Fruit fly (Drosophila melanogaster): ENCODE measurements around the gene CG31516.
A peak's percentile ranks its signal among the peaks of the same experiment; 100 is the strongest.

The CG31516 gene

DNA sequence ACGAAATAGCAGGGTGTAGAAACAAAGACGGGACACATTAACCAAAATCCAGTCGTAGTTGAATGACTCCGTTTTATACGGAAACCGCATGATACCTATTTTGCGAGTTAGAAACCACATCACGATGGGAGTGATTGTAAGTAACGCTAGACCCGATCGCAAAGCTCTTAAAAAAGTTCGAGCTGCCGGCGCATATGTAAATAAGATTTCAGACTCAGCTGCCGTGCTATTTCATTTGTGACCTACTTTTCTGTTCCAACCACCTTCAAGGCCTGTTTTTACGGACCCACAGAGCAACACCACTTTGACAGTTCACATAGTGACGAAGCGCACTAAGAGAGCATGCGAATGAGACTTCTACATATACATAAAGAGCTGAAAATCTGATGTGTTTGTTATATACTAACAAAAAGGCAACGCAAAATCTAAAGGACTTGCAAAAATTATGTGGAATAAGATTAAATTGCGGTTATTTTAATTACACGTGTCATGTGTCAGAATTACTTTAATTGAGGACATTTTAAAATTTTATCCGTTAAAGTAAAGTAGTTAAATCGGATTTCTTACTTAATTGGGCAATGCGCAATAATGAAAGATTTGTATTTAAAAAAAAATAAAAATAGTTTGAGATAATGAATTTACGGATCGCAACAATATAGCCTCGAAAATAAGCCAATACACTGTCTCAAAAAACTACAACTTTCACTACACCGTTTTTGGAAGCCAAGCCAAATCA, 41.0 kb downstream of the CG31516 start:
- no peak for TF ChIP-seq CG12744 (GFP tag; optimal IDR thresholded peaks at IDR 0.05)
- no peak for TF ChIP-seq sisA (GFP tag; IDR thresholded peaks at IDR 0.05)
- TF ChIP-seq CG17802 (tag; optimal IDR thresholded peaks at IDR 0.05), result peak; percentile 47
- TF ChIP-seq phol (tag; optimal IDR thresholded peaks at IDR 0.05), result no peak
- no peak for TF ChIP-seq CG14860 (GFP tag; IDR thresholded peaks at IDR 0.05; ENCODE audit: partially characterized antibody)
- no peak for TF ChIP-seq CG7556 (GFP tag; optimal IDR thresholded peaks at IDR 0.05)
- TF ChIP-seq sim (GFP tag; IDR thresholded peaks at IDR 0.05), result no peak
- no peak for TF ChIP-seq shn (GFP tag; optimal IDR thresholded peaks at IDR 0.05)
- no peak for TF ChIP-seq CG10462 (GFP tag; optimal IDR thresholded peaks at IDR 0.05)
- TF ChIP-seq jing (GFP tag; optimal IDR thresholded peaks at IDR 0.05), result no peak
- TF ChIP-seq NfI (GFP tag; optimal IDR thresholded peaks at IDR 0.05), result no peak
- TF ChIP-seq sd (tag; optimal IDR thresholded peaks at IDR 0.05), result no peak
- TF ChIP-seq CG1647 (GFP tag; optimal IDR thresholded peaks at IDR 0.05), result no peak
- TF ChIP-seq CG34376 (GFP tag; optimal IDR thresholded peaks at IDR 0.05), result no peak
- no peak for TF ChIP-seq dmrt99B (tag; optimal IDR thresholded peaks at IDR 0.05)
- TF ChIP-seq CG30403 (GFP tag; optimal IDR thresholded peaks at IDR 0.05), result peak; percentile 22
- no peak for TF ChIP-seq Eip74EF (GFP tag; optimal IDR thresholded peaks at IDR 0.05)
- no peak for TF ChIP-seq Nf-YA (GFP tag; IDR thresholded peaks at IDR 0.05)
- TF ChIP-seq CG8944 (GFP tag; optimal IDR thresholded peaks at IDR 0.05), result no peak
- no peak for TF ChIP-seq CG7745 (tag; optimal IDR thresholded peaks at IDR 0.05)
- no peak for TF ChIP-seq CG8290 (GFP tag; optimal IDR thresholded peaks at IDR 0.05)
- peak in 1 of 2 experiments; percentile 33 for TF ChIP-seq CG8290 (tag; optimal IDR thresholded peaks at IDR 0.05)
- no peak for TF ChIP-seq CG17612 (GFP tag; IDR thresholded peaks at IDR 0.05)
- no peak for TF ChIP-seq Pdp1 (GFP tag; optimal IDR thresholded peaks at IDR 0.05)
- no peak for TF ChIP-seq Kr (GFP tag; optimal IDR thresholded peaks at IDR 0.05)
- peak; percentile 93 for TF ChIP-seq Meics (GFP tag; optimal IDR thresholded peaks at IDR 0.05)
- no peak for TF ChIP-seq CG1529 (GFP tag; optimal IDR thresholded peaks at IDR 0.05)
- no peak for TF ChIP-seq CG4707 (GFP tag; optimal IDR thresholded peaks at IDR 0.05)
- TF ChIP-seq ERR (GFP tag; optimal IDR thresholded peaks at IDR 0.05), result no peak
- TF ChIP-seq Blimp-1 (GFP tag; optimal IDR thresholded peaks at IDR 0.05), result peak; percentile 9
- peak; percentile 57 for TF ChIP-seq Med (GFP tag)
- no peak for TF ChIP-seq crc (GFP tag; optimal IDR thresholded peaks at IDR 0.05)
- no peak for TF ChIP-seq CG13123 (GFP tag; optimal IDR thresholded peaks at IDR 0.05)
- TF ChIP-seq wdn (GFP tag; IDR thresholded peaks at IDR 0.05), result no peak
- no peak for TF ChIP-seq gcm (GFP tag; optimal IDR thresholded peaks at IDR 0.05)
- TF ChIP-seq ac (GFP tag; optimal IDR thresholded peaks at IDR 0.05), result no peak
- no peak for TF ChIP-seq Tbp (GFP tag; optimal IDR thresholded peaks at IDR 0.05)
- TF ChIP-seq CG12769 (tag; optimal IDR thresholded peaks at IDR 0.05), result peak; percentile 64
- 0 out of 2 replicates have a peak, but pooled peaks have one; percentile 15 for TF ChIP-seq Ptx1 (GFP tag; IDR thresholded peaks at IDR 0.05)
- no peak for TF ChIP-seq chm (GFP tag; IDR thresholded peaks at IDR 0.05)
- TF ChIP-seq CG2678 (tag; optimal IDR thresholded peaks at IDR 0.05), result peak; percentile 7
- TF ChIP-seq hb (GFP tag; IDR thresholded peaks at IDR 0.05; ENCODE audit: partially characterized antibody), result no peak
- TF ChIP-seq CG9797 (GFP tag; optimal IDR thresholded peaks at IDR 0.05), result no peak
- peak; percentile 9 for TF ChIP-seq CG15269 (tag; optimal IDR thresholded peaks at IDR 0.05)
- TF ChIP-seq CG2199 (GFP tag; IDR thresholded peaks at IDR 0.05), result peak; percentile 85
- no peak for TF ChIP-seq Hr3 (GFP tag; optimal IDR thresholded peaks at IDR 0.05)
- peak; percentile 12 for TF ChIP-seq Antp (GFP tag; optimal IDR thresholded peaks at IDR 0.05)
- no peak for TF ChIP-seq CG3726 (GFP tag; IDR thresholded peaks at IDR 0.05)
- no peak for TF ChIP-seq BEAF-32 (GFP tag; optimal IDR thresholded peaks at IDR 0.05)
- 0 out of 3 replicates have a peak, but pooled peaks have one; percentile 12 for TF ChIP-seq CG17361 (GFP tag; IDR thresholded peaks at IDR 0.05)
